Worm (Caenorhabditis elegans) whole organism, L4 larva: Measurements from ENCODE around the gene gst-34.
"Not testable (repeated sequence)": the region's sequence is repeated elsewhere in the genome, so short reads cannot be mapped to it uniquely, and the experiment has no call there.

Experiments used
- Y48G9A.11 ChIP-seq: fragments of 200-800 bp; sonication (Bioruptor generic); IDR thresholded peaks from 2 replicates; pipeline ENCODE4 v1.3.6; 2022; ENCODE audit warnings: missing genetic modification reagents, missing genetic modification characterization, missing compliant biosample characterization
- Y5F2A.4 ChIP-seq: fragments of 200-800 bp; sonication (Bioruptor generic); optimal IDR thresholded peaks from 2 replicates; lab custom pipeline; 2018; ENCODE audit warnings: mild to moderate bottlenecking, missing genetic modification characterization, missing compliant biosample characterization
- ZK337.2 ChIP-seq: fragments of 200-800 bp; sonication (Bioruptor generic); IDR thresholded peaks from 2 replicates; pipeline ENCODE4 v1.3.6; 2022; ENCODE audit warnings: missing genetic modification reagents, missing genetic modification characterization, missing compliant biosample characterization
- aha-1 ChIP-seq: fragments of 150-350 bp; peaks from one replicate; lab custom pipeline; 2014; ENCODE audit warnings: missing biosample characterization, missing genetic modification characterization
- aly-2 ChIP-seq: sonication (generic microtip); optimal IDR thresholded peaks from 2 replicates; lab custom pipeline; 2018; ENCODE audit warnings: missing biosample characterization, missing genetic modification characterization
- ceh-20 ChIP-seq: fragments of 200-800 bp; sonication (Bioruptor generic); IDR thresholded peaks from 2 replicates; pipeline ENCODE4 v1.3.6; 2022; ENCODE audit warnings: missing genetic modification reagents, missing genetic modification characterization, missing compliant biosample characterization
- ctbp-1 ChIP-seq: fragments of 200-800 bp; sonication (Bioruptor generic); IDR thresholded peaks from 2 replicates; pipeline ENCODE4 v1.3.6; 2022; ENCODE audit warnings: missing genetic modification reagents, missing genetic modification characterization, missing compliant biosample characterization
- daf-16 ChIP-seq, 3 experiments: sonication (generic microtip); optimal IDR thresholded peaks; 2 replicates each; lab custom pipeline; 2016 to 2017; ENCODE audit warnings: missing genetic modification characterization in 3 of 3, missing genetic modification reagents in 3 of 3, mild to moderate bottlenecking in 2 of 3, missing compliant biosample characterization in 2 of 3, missing biosample characterization in 1 of 3, moderate library complexity in 1 of 3
- daf-8 ChIP-seq: fragments of 200-800 bp; sonication (Bioruptor generic); IDR thresholded peaks from 2 replicates; pipeline ENCODE4 v1.3.6; 2022; ENCODE audit warnings: missing genetic modification characterization, missing compliant biosample characterization
- dmd-6 ChIP-seq: fragments of 200-800 bp; sonication (Bioruptor generic); IDR thresholded peaks from 2 replicates; pipeline ENCODE4 v1.3.6; 2022; ENCODE audit warnings: missing genetic modification reagents, missing genetic modification characterization, missing compliant biosample characterization
- dmd-8 ChIP-seq: fragments of 200-800 bp; sonication (Bioruptor generic); IDR thresholded peaks from 2 replicates; pipeline ENCODE4 v1.3.6; 2022; ENCODE audit warnings: missing genetic modification characterization, missing compliant biosample characterization
- dpl-1 ChIP-seq: fragments of 150-350 bp; optimal IDR thresholded peaks from 2 replicates; lab custom pipeline; 2014; ENCODE audit warnings: missing biosample characterization, missing genetic modification reagents, missing genetic modification characterization
- dve-1 ChIP-seq: sonication (generic microtip); optimal IDR thresholded peaks from 2 replicates; lab custom pipeline; 2017; ENCODE audit warnings: antibody characterized with exemption, mild to moderate bottlenecking, missing genetic modification characterization, missing compliant biosample characterization; ENCODE audit not compliant: insufficient read depth
- hlh-11 ChIP-seq: fragments of 200-800 bp; sonication (Bioruptor generic); optimal IDR thresholded peaks from 2 replicates; lab custom pipeline; 2018; ENCODE audit warnings: mild to moderate bottlenecking, missing genetic modification characterization, missing compliant biosample characterization
- hlh-30 ChIP-seq: sonication (generic microtip); optimal IDR thresholded peaks from 2 replicates; lab custom pipeline; 2017; ENCODE audit warnings: antibody characterized with exemption, mild to moderate bottlenecking, missing genetic modification characterization, missing compliant biosample characterization; ENCODE audit not compliant: insufficient read depth
- hmg-1.1 ChIP-seq: fragments of 200-800 bp; sonication (Bioruptor generic); IDR thresholded peaks from 2 replicates; pipeline ENCODE4 v1.3.6; 2022; ENCODE audit warnings: missing genetic modification reagents, missing genetic modification characterization, missing compliant biosample characterization
- lim-7 ChIP-seq: fragments of 200-800 bp; sonication (Bioruptor generic); IDR thresholded peaks from 2 replicates; pipeline ENCODE4 v1.3.6; 2022; ENCODE audit warnings: missing genetic modification characterization, missing compliant biosample characterization
- lsy-2 ChIP-seq, 2 experiments: fragments of 150-350 bp in 1 of 2; sonication (generic microtip) in 1 of 2; optimal IDR thresholded peaks; 2 replicates each; lab custom pipeline; 2014 to 2017; ENCODE audit warnings: missing biosample characterization in 2 of 2, missing genetic modification characterization in 2 of 2
- mes-2 ChIP-seq: sonication (generic microtip); optimal IDR thresholded peaks from 2 replicates; lab custom pipeline; 2016; ENCODE audit warnings: missing genotype, mild to moderate bottlenecking, missing genetic modification characterization, missing compliant biosample characterization; ENCODE audit not compliant: poor library complexity, severe bottlenecking
- nhr-11 ChIP-seq: fragments of 150-350 bp; optimal IDR thresholded peaks from 2 replicates; lab custom pipeline; 2014; ENCODE audit warnings: missing biosample characterization, missing genetic modification characterization
- nhr-111 ChIP-seq: fragments of 200-800 bp; sonication (Bioruptor generic); optimal IDR thresholded peaks from 2 replicates; lab custom pipeline; 2018; ENCODE audit warnings: mild to moderate bottlenecking, missing genetic modification characterization, missing compliant biosample characterization
- nhr-237 ChIP-seq: sonication (generic microtip); optimal IDR thresholded peaks from 2 replicates; lab custom pipeline; 2017; ENCODE audit warnings: missing biosample characterization, missing genetic modification characterization
- nhr-25 ChIP-seq: sonication (generic microtip); optimal IDR thresholded peaks from 2 replicates; lab custom pipeline; 2017; ENCODE audit warnings: missing genetic modification characterization, mild to moderate bottlenecking, missing compliant biosample characterization, antibody characterized with exemption, moderate library complexity, borderline replicate concordance; ENCODE audit not compliant: insufficient read depth
- nhr-28 ChIP-seq: fragments of 150-350 bp; optimal IDR thresholded peaks from 2 replicates; lab custom pipeline; 2014; ENCODE audit warnings: missing biosample characterization, missing genetic modification characterization
- nhr-41 ChIP-seq: fragments of 200-800 bp; sonication (Bioruptor generic); IDR thresholded peaks from 2 replicates; pipeline ENCODE4 v1.3.6; 2022; ENCODE audit warnings: missing genetic modification reagents, missing genetic modification characterization, missing compliant biosample characterization
- nhr-6 ChIP-seq: fragments of 150-350 bp; optimal IDR thresholded peaks from 2 replicates; lab custom pipeline; 2014; ENCODE audit warnings: missing biosample characterization, missing genetic modification characterization
- nhr-77 ChIP-seq: fragments of 150-350 bp; optimal IDR thresholded peaks from 2 replicates; lab custom pipeline; 2014; ENCODE audit warnings: missing biosample characterization, missing genetic modification characterization
- pqm-1 ChIP-seq: sonication (generic microtip); optimal IDR thresholded peaks from 2 replicates; lab custom pipeline; 2017; ENCODE audit warnings: missing biosample characterization, missing genetic modification characterization
- rbr-2 ChIP-seq: sonication (generic microtip); optimal IDR thresholded peaks from 2 replicates; lab custom pipeline; 2016; ENCODE audit warnings: missing genotype, missing genetic modification characterization, missing compliant biosample characterization
- spr-3 ChIP-seq: fragments of 200-800 bp; sonication (Bioruptor generic); optimal IDR thresholded peaks from 2 replicates; lab custom pipeline; 2018; ENCODE audit warnings: mild to moderate bottlenecking, missing genetic modification characterization, missing compliant biosample characterization
- vab-7 ChIP-seq: fragments of 200-800 bp; sonication (Bioruptor generic); IDR thresholded peaks from 2 replicates; pipeline ENCODE4 v1.3.6; 2022; ENCODE audit warnings: missing genetic modification reagents, missing genetic modification characterization, missing compliant biosample characterization
- zag-1 ChIP-seq: fragments of 150-350 bp; optimal IDR thresholded peaks from 2 replicates; lab custom pipeline; 2014; ENCODE audit warnings: missing biosample characterization, missing genetic modification characterization
- zfp-2 ChIP-seq: sonication (generic microtip); optimal IDR thresholded peaks from 2 replicates; lab custom pipeline; 2016; ENCODE audit warnings: mild to moderate bottlenecking, missing genetic modification characterization, missing compliant biosample characterization

gst-34 gene

ce11 chrII:15175643-15176042 lies 7.4 kb downstream of the gst-34 start, which contains the start of gene Y53F4B.36:
Y53F4B.36 (plus strand) TSS chrII:15175943.
- TF ChIP-seq Y48G9A.11 = no peak
- TF ChIP-seq nhr-111 (GFP tag; lab: Kevin White, UChicago) = no peak
- no peak for TF ChIP-seq spr-3 (GFP tag; lab: Kevin White, UChicago)
- no peak for TF ChIP-seq ceh-20 (GFP tag; lab: Robert Waterston, UW)
- no peak for TF ChIP-seq nhr-41 (GFP tag; lab: Robert Waterston, UW)
- TF ChIP-seq nhr-25 = no peak
- no peak for TF ChIP-seq zfp-2

- peak; percentile 70 for TF ChIP-seq aha-1 (tag; lab: Kevin White, UChicago)
- TF ChIP-seq lim-7 = no peak
Measured at ce11 chrII:15174915-15175548, 8.0 kb downstream of the gst-34 start, which contains the start of gene gst-31. gst-31 (minus strand) TSS chrII:15174965.

ce11 chrII:15173174-15173573 lies 9.9 kb downstream of the gst-34 start:
- TF ChIP-seq ctbp-1 (no peak), dmd-6 (GFP tag; lab: Robert Waterston, UW) (peak; percentile 22; the same call in 1 of the 2 replicates), dmd-8 (GFP tag; lab: Robert Waterston, UW) (no peak), nhr-28 (tag; lab: Kevin White, UChicago) (peak; percentile 17), nhr-11 (tag; lab: Kevin White, UChicago) (peak; percentile 18), nhr-6 (tag; lab: Kevin White, UChicago) (peak; percentile 3), hlh-30 (tag; lab: Kevin White, UChicago) (peak; percentile 45), mes-2 (peak; percentile 34), lsy-2 (tag; optimal IDR thresholded peaks at IDR 0.05; lab: Kevin White, UChicago) (peak in 1 of 2 experiments; percentile 21), rbr-2 (no peak), aly-2 (tag; lab: Kevin White, UChicago) (no peak), hmg-1.1 (GFP tag; lab: Robert Waterston, UW) (0 out of 2 replicates have a peak, but pooled peaks have one; percentile 49), dve-1 (tag; lab: Kevin White, UChicago) (peak; percentile 49), ZK337.2 (no peak), hlh-11 (tag; lab: Kevin White, UChicago) (peak; percentile 23), nhr-237 (tag; lab: Kevin White, UChicago) (no peak), dpl-1 (GFP tag; lab: Kevin White, UChicago) (no peak), daf-16 (GFP tag; optimal IDR thresholded peaks at IDR 0.05; lab: Kevin White, UChicago) (no peak), daf-16 (tag; optimal IDR thresholded peaks at IDR 0.05; lab: Kevin White, UChicago) (peak; percentile 35), Y5F2A.4 (no peak)

- not testable (repeated sequence) for TF ChIP-seq pqm-1 (tag; lab: Kevin White, UChicago); daf-8 (GFP tag; lab: Robert Waterston, UW); vab-7 (GFP tag; lab: Robert Waterston, UW)
Measured at ce11 chrII:15171816-15172215, 11.2 kb downstream of the gst-34 start, which contains the start of gene gst-39. gst-39 (minus strand) TSS chrII:15171916.

ce11 chrII:15169811-15170282 lies 13.2 kb downstream of the gst-34 start, which contains the start of gene gst-29:
gst-29 (minus strand) TSS chrII:15169861.
- TF ChIP-seq lsy-2 (tag; optimal IDR thresholded peaks at IDR 0.05; lab: Kevin White, UChicago) (no peak), dve-1 (tag; lab: Kevin White, UChicago) (peak; percentile 63), daf-16 (GFP tag; optimal IDR thresholded peaks at IDR 0.05; lab: Kevin White, UChicago) (no peak), daf-16 (tag; optimal IDR thresholded peaks at IDR 0.05; lab: Kevin White, UChicago) (peak; percentile 100), nhr-28 (tag; lab: Kevin White, UChicago) (peak; percentile 69), zag-1 (tag; lab: Kevin White, UChicago) (no peak), nhr-77 (tag; lab: Kevin White, UChicago) (peak; percentile 53)
